Fruit fly (Drosophila melanogaster): ENCODE results near the gene Cisd2.

DNA sequence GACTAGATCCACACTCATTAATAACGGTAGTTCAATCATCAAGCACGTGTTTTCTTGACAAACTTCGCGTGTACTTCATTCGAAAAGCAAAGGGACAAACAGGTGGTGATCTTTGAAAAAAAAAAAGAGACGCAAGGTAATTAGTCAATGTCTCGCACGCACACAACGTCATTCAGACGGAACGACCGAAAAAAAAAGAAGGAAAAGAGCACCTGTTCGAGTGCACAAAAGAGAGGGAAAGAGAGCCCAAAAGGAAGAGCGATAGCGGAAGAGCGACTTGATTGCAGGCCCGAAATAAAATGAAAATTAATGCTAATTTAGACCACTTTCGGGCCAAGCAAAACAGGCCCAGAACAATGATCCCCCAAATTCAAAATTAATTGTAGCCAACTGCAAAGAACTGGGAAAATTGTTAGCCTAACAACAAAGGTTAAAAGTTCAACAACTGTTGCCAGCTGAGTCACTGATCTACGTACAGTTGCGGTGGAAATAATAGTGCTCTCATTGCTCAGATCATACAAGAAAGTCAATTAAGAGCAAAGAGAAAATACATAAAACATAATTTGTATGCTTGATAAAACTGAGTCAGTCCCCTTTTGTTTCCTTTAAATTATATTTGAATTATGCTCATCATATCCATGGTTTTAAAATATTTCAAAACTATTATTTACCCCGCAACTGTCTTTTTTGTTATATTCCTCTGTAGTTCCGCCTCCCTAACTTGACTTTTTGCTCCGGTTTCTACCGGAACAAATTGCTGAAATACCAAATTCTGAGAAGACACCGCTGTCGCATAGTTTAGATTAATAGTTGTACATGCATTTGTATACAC is 7.4 kb downstream of the Cisd2 start:
- TF ChIP-seq CG8478 (optimal IDR thresholded peaks at IDR 0.05), result no peak
- TF ChIP-seq CTCF (optimal IDR thresholded peaks at IDR 0.05), result no peak

All from S2 (cell line).